Worm (Caenorhabditis elegans): ENCODE measurements around the gene nspc-20.

DNA sequence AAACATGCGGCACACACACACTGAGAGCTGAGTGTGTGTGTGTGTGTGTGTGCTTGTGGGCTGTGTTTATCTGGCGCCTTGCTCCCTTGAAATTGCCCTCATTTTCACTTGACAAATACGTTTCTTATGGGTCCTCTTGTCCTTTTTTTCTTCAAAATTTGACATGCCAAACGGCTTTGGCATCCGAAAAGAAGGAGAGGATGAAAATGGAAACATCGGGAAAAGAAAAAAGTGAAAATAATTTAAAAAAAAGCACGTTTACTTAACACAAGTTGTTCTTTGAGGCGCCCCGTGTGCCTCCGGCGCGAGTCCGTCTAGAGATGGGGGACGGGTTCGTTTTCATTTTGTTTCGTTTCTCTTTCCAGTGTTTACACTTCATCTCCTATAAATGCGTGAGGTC lies 34.9 kb downstream of the nspc-20 start:
- TF ChIP-seq lsy-2 (tag; optimal IDR thresholded peaks at IDR 0.05) (no peak), pha-4 (tag; optimal IDR thresholded peaks at IDR 0.05) (no peak), elt-1 (tag; optimal IDR thresholded peaks at IDR 0.05; ENCODE audit: borderline replicate concordance, insufficient read depth) (no peak), blmp-1 (tag; optimal IDR thresholded peaks at IDR 0.05) (no peak), nhr-12 (tag; optimal IDR thresholded peaks at IDR 0.05) (no peak), elt-3 (tag; optimal IDR thresholded peaks at IDR 0.05) (no peak), nhr-2 (tag; optimal IDR thresholded peaks at IDR 0.05) (no peak), nhr-237 (tag; optimal IDR thresholded peaks at IDR 0.05) (no peak), lin-13 (tag; optimal IDR thresholded peaks at IDR 0.05) (no peak), nhr-76 (tag; optimal IDR thresholded peaks at IDR 0.05) (no peak), ces-1 (GFP tag; optimal IDR thresholded peaks at IDR 0.05) (no peak), mab-5 (tag; optimal IDR thresholded peaks at IDR 0.05) (no peak), ztf-11 (tag; optimal IDR thresholded peaks at IDR 0.05) (no peak), sem-2 (GFP tag; optimal IDR thresholded peaks at IDR 0.05) (no peak)
